Worm (Caenorhabditis elegans) whole organism, L2 larva: Measurements from ENCODE around the gene T24B8.3.

Experiments
- C34F6.9 ChIP-seq: fragments of 150-350 bp; optimal IDR thresholded peaks from 2 replicates; lab custom pipeline; 2014; ENCODE audit warnings: missing biosample characterization, missing genetic modification characterization
- F13H6.1 ChIP-seq: sonication (generic microtip); optimal IDR thresholded peaks from 2 replicates; lab custom pipeline; 2016; ENCODE audit warnings: missing genetic modification characterization, missing compliant biosample characterization
- R02D3.7 ChIP-seq: fragments of 150-350 bp; optimal IDR thresholded peaks from 2 replicates; lab custom pipeline; 2014; ENCODE audit warnings: missing biosample characterization, missing genetic modification characterization
- Y55F3AM.14 ChIP-seq: fragments of 200-800 bp; sonication (Bioruptor generic); optimal IDR thresholded peaks from 2 replicates; lab custom pipeline; 2018; ENCODE audit warnings: mild to moderate bottlenecking, missing genetic modification characterization, missing compliant biosample characterization
- ZK546.5 ChIP-seq: sonication (generic microtip); optimal IDR thresholded peaks from 2 replicates; lab custom pipeline; 2017; ENCODE audit warnings: missing biosample characterization, missing genetic modification characterization
- alr-1 ChIP-seq: fragments of 150-350 bp; optimal IDR thresholded peaks from 2 replicates; lab custom pipeline; 2014; ENCODE audit warnings: missing biosample characterization, missing genetic modification characterization
- aly-2 ChIP-seq: fragments of 150-350 bp; optimal IDR thresholded peaks from 2 replicates; lab custom pipeline; 2014; ENCODE audit warnings: missing biosample characterization, missing genetic modification characterization
- ama-1 ChIP-seq: fragments of 150-350 bp; optimal IDR thresholded peaks from 2 replicates; lab custom pipeline; 2018; ENCODE audit warnings: inconsistent platforms
- blmp-1 ChIP-seq: sonication (generic microtip); optimal IDR thresholded peaks from 2 replicates; lab custom pipeline; 2017; ENCODE audit warnings: missing genetic modification characterization, mild to moderate bottlenecking, missing compliant biosample characterization, antibody characterized with exemption, moderate library complexity; ENCODE audit not compliant: insufficient read depth
- ceh-82 ChIP-seq: fragments of 150-350 bp; optimal IDR thresholded peaks from 2 replicates; lab custom pipeline; 2014; ENCODE audit warnings: missing biosample characterization, missing genetic modification characterization
- crh-2 ChIP-seq: sonication (generic microtip); optimal IDR thresholded peaks from 2 replicates; lab custom pipeline; 2017; ENCODE audit warnings: missing biosample characterization, missing genetic modification characterization
- egl-27 ChIP-seq: sonication (generic microtip); optimal IDR thresholded peaks from 3 replicates; lab custom pipeline; 2017; ENCODE audit warnings: missing biosample characterization, missing genetic modification reagents, missing genetic modification characterization
- elt-1 ChIP-seq: fragments of 150-350 bp; optimal IDR thresholded peaks from 2 replicates; lab custom pipeline; 2014; ENCODE audit warnings: missing biosample characterization, missing genetic modification characterization
- elt-3 ChIP-seq: sonication (generic microtip); optimal IDR thresholded peaks from 2 replicates; lab custom pipeline; 2017; ENCODE audit warnings: missing biosample characterization, missing genetic modification characterization
- fos-1 ChIP-seq: fragments of 150-350 bp; optimal IDR thresholded peaks from 2 replicates; lab custom pipeline; 2014; ENCODE audit warnings: missing biosample characterization, missing genetic modification characterization
- lin-11 ChIP-seq: fragments of 150-350 bp; sonication (generic microtip); optimal IDR thresholded peaks from 2 replicates; lab custom pipeline; 2014; ENCODE audit warnings: missing biosample characterization, missing genetic modification characterization, inconsistent platforms, mixed read lengths
- lsy-2 ChIP-seq, 2 experiments: fragments of 150-350 bp in 1 of 2; sonication (generic microtip) in 1 of 2; optimal IDR thresholded peaks; 2 replicates each; lab custom pipeline; 2014 to 2017; ENCODE audit warnings: missing biosample characterization in 2 of 2, missing genetic modification characterization in 2 of 2
- mbf-1 ChIP-seq: sonication (generic microtip); optimal IDR thresholded peaks from 2 replicates; lab custom pipeline; 2017; ENCODE audit warnings: missing biosample characterization, missing genetic modification characterization
- mdl-1 ChIP-seq, 2 experiments: fragments of 150-350 bp in 1 of 2; sonication (generic microtip) in 1 of 2; optimal IDR thresholded peaks; 2 replicates each; lab custom pipeline; 2017; ENCODE audit warnings: missing biosample characterization in 2 of 2, missing genetic modification characterization in 2 of 2
- nhr-10 ChIP-seq: sonication (generic microtip); optimal IDR thresholded peaks from 2 replicates; lab custom pipeline; 2017; ENCODE audit warnings: missing biosample characterization, missing genetic modification characterization
- nhr-12 ChIP-seq: fragments of 150-350 bp; optimal IDR thresholded peaks from 2 replicates; lab custom pipeline; 2014; ENCODE audit warnings: missing biosample characterization, missing genetic modification characterization
- nhr-129 ChIP-seq: fragments of 150-350 bp; optimal IDR thresholded peaks from 2 replicates; lab custom pipeline; 2014; ENCODE audit warnings: missing biosample characterization, missing genetic modification characterization
- nhr-21 ChIP-seq: fragments of 150-350 bp; optimal IDR thresholded peaks from 2 replicates; lab custom pipeline; 2014; ENCODE audit warnings: missing biosample characterization, missing genetic modification characterization
- nhr-237 ChIP-seq: fragments of 150-350 bp; optimal IDR thresholded peaks from 2 replicates; lab custom pipeline; 2014; ENCODE audit warnings: missing biosample characterization, missing genetic modification characterization
- nhr-25 ChIP-seq: fragments of 150-350 bp; sonication (generic microtip); optimal IDR thresholded peaks from 3 replicates; lab custom pipeline; 2014; ENCODE audit warnings: missing biosample characterization, missing genetic modification characterization
- nhr-6 ChIP-seq: fragments of 150-350 bp; optimal IDR thresholded peaks from 2 replicates; lab custom pipeline; 2014; ENCODE audit warnings: missing biosample characterization, missing genetic modification characterization
- skn-1 ChIP-seq: sonication (generic microtip); optimal IDR thresholded peaks from 2 replicates; lab custom pipeline; 2017; ENCODE audit warnings: missing biosample characterization, missing genetic modification characterization
- sma-3 ChIP-seq: sonication (generic microtip); optimal IDR thresholded peaks from 2 replicates; lab custom pipeline; 2016; ENCODE audit warnings: missing genetic modification reagents, missing genetic modification characterization, missing compliant biosample characterization
- sma-9 ChIP-seq, 2 experiments: fragments of 150-350 bp in 1 of 2; sonication (generic microtip) in 1 of 2; optimal IDR thresholded peaks; 2 replicates each; lab custom pipeline; 2014 to 2016; ENCODE audit warnings: missing genetic modification characterization in 2 of 2, mild to moderate bottlenecking in 1 of 2, missing biosample characterization in 1 of 2, missing compliant biosample characterization in 1 of 2, missing genetic modification reagents in 1 of 2, moderate library complexity in 1 of 2
- snpc-4 ChIP-seq: fragments of 150-350 bp; optimal IDR thresholded peaks from 2 replicates; lab custom pipeline; 2014; ENCODE audit warnings: missing biosample characterization, missing genetic modification characterization
- unc-39 ChIP-seq: fragments of 150-350 bp; optimal IDR thresholded peaks from 2 replicates; lab custom pipeline; 2014; ENCODE audit warnings: missing biosample characterization, missing genetic modification characterization
- zag-1 ChIP-seq: fragments of 150-350 bp; optimal IDR thresholded peaks from 2 replicates; lab custom pipeline; 2014; ENCODE audit warnings: missing biosample characterization, missing genetic modification characterization

Gene T24B8.3

ce11 chrII:9083093-9083492 lies 22.2 kb upstream of the T24B8.3 start, which contains the start of gene sysm-1:
Gene sysm-1 (minus strand): TSS chrII:9083193.
- TF ChIP-seq fos-1 (tag; lab: Kevin White, UChicago), result no peak
- TF ChIP-seq crh-2 (tag; lab: Kevin White, UChicago), result no peak
- no peak for TF ChIP-seq F13H6.1 (tag; lab: Kevin White, UChicago)
- TF ChIP-seq nhr-25, result no peak
- no peak for TF ChIP-seq lin-11
- no peak for TF ChIP-seq nhr-237 (tag; lab: Kevin White, UChicago)
- no peak for TF ChIP-seq nhr-10 (tag; lab: Kevin White, UChicago)
- TF ChIP-seq snpc-4 (tag; lab: Kevin White, UChicago), result no peak
- TF ChIP-seq mdl-1 (tag; optimal IDR thresholded peaks at IDR 0.05; lab: Kevin White, UChicago), result no peak
- TF ChIP-seq mbf-1 (tag; lab: Kevin White, UChicago), result no peak
- TF ChIP-seq, all 48 proteins: peak for 0

ce11 chrII:9078351-9078750 lies 17.4 kb upstream of the T24B8.3 start:
- no peak for TF ChIP-seq skn-1 (tag; lab: Kevin White, UChicago)
- peak; percentile 15 for TF ChIP-seq nhr-129
- TF ChIP-seq elt-3 (tag; lab: Kevin White, UChicago), result no peak
- peak; percentile 53 for TF ChIP-seq F13H6.1 (tag; lab: Kevin White, UChicago)
- TF ChIP-seq C34F6.9, result peak; percentile 42
- TF ChIP-seq, all 48 proteins: peak for 3

ce11 chrII:9076098-9076879 lies 15.4 kb upstream of the T24B8.3 start:
- TF ChIP-seq sma-9 (GFP tag; optimal IDR thresholded peaks at IDR 0.05; lab: Kevin White, UChicago) (peak; percentile 70), sma-9 (tag; optimal IDR thresholded peaks at IDR 0.05; lab: Kevin White, UChicago) (no peak), unc-39 (tag; lab: Kevin White, UChicago) (no peak), lin-11 (no peak), F13H6.1 (tag; lab: Kevin White, UChicago) (peak; percentile 3), fos-1 (tag; lab: Kevin White, UChicago) (peak; percentile 37), lsy-2 (tag; optimal IDR thresholded peaks at IDR 0.05; lab: Kevin White, UChicago) (peak in 1 of 2 experiments; percentile 5)

- TF ChIP-seq snpc-4 (tag; lab: Kevin White, UChicago) (no peak), R02D3.7 (tag; lab: Kevin White, UChicago) (no peak), ama-1 (lab: Kevin White, UChicago) (no peak), C34F6.9 (no peak)
Measured at ce11 chrII:9074492-9074891, 13.6 kb upstream of the T24B8.3 start.

- TF ChIP-seq ceh-82 (no peak), nhr-25 (no peak), egl-27 (tag; lab: Kevin White, UChicago) (peak; percentile 7), elt-1 (no peak), alr-1 (tag; lab: Kevin White, UChicago) (no peak), sma-3 (GFP tag; lab: Kevin White, UChicago) (no peak), sma-9 (GFP tag; optimal IDR thresholded peaks at IDR 0.05; lab: Kevin White, UChicago) (no peak), sma-9 (tag; optimal IDR thresholded peaks at IDR 0.05; lab: Kevin White, UChicago) (no peak), nhr-21 (tag; lab: Kevin White, UChicago) (no peak), nhr-6 (tag; lab: Kevin White, UChicago) (no peak), nhr-12 (tag; lab: Kevin White, UChicago) (no peak), ZK546.5 (no peak), skn-1 (tag; lab: Kevin White, UChicago) (no peak), Y55F3AM.14 (GFP tag; lab: Kevin White, UChicago) (no peak), aly-2 (tag; lab: Kevin White, UChicago) (no peak), blmp-1 (peak; percentile 46), zag-1 (no peak)
Measured at ce11 chrII:9072769-9073168, 11.8 kb upstream of the T24B8.3 start.
